Fruit fly (Drosophila melanogaster) whole organism, embryonic: ENCODE measurements around the gene CG15034.

ENCODE experiments used
- Ada2b ChIP-seq: fragments of 200-800 bp; sonication (Bioruptor generic); IDR thresholded peaks from 2 replicates; pipeline ENCODE4 v1.3.6; 2022; ENCODE audit warnings: missing biosample characterization, missing genetic modification characterization
- Adf1 ChIP-seq: fragments of 200-800 bp; sonication (Bioruptor generic); IDR thresholded peaks from 2 replicates; pipeline ENCODE4 v1.3.6; 2022; ENCODE audit warnings: missing biosample characterization, missing genetic modification characterization
- CG10147 ChIP-seq: fragments of 200-800 bp; sonication (Bioruptor generic); optimal IDR thresholded peaks from 2 replicates; lab custom pipeline; 2019; ENCODE audit warnings: missing biosample characterization, mild to moderate bottlenecking, missing genetic modification characterization, moderate library complexity
- CG10565 ChIP-seq: fragments of 200-800 bp; sonication (Bioruptor generic); optimal IDR thresholded peaks from 3 replicates; lab custom pipeline; 2016; ENCODE audit warnings: missing biosample characterization, mild to moderate bottlenecking, missing genetic modification characterization
- CG12942 ChIP-seq: fragments of 200-800 bp; sonication (Bioruptor generic); optimal IDR thresholded peaks from 3 replicates; lab custom pipeline; 2016; ENCODE audit warnings: missing biosample characterization, missing genetic modification characterization
- CG15011 ChIP-seq: fragments of 200-800 bp; sonication (Bioruptor generic); optimal IDR thresholded peaks from 3 replicates; lab custom pipeline; 2018; ENCODE audit warnings: missing biosample characterization, mild to moderate bottlenecking, missing genetic modification characterization
- CG16813 ChIP-seq: fragments of 200-800 bp; sonication (Bioruptor generic); IDR thresholded peaks from 3 replicates; pipeline ENCODE4 v1.3.6; 2022; ENCODE audit warnings: missing biosample characterization, missing genetic modification characterization; ENCODE audit not compliant: partially characterized antibody
- CG2875 ChIP-seq: fragments of 200-800 bp; sonication (Bioruptor generic); optimal IDR thresholded peaks from 2 replicates; lab custom pipeline; 2017; ENCODE audit warnings: missing biosample characterization, mild to moderate bottlenecking, missing genetic modification characterization, missing genetic modification reagents
- CG33213 ChIP-seq: fragments of 200-800 bp; sonication (Bioruptor generic); optimal IDR thresholded peaks from 3 replicates; lab custom pipeline; 2016; ENCODE audit warnings: missing biosample characterization, missing genetic modification characterization
- CG5245 ChIP-seq: fragments of 200-800 bp; sonication (Bioruptor generic); optimal IDR thresholded peaks from 3 replicates; lab custom pipeline; 2016; ENCODE audit warnings: missing biosample characterization, missing genetic modification characterization
- CG6813 ChIP-seq: fragments of 200-800 bp; sonication (Bioruptor generic); optimal IDR thresholded peaks from 2 replicates; lab custom pipeline; 2017; ENCODE audit warnings: missing biosample characterization, missing genetic modification characterization, mild to moderate bottlenecking, moderate library complexity, missing genetic modification reagents
- CG8765 ChIP-seq: fragments of 200-800 bp; sonication (Bioruptor generic); IDR thresholded peaks from 2 replicates; pipeline ENCODE4 v1.3.6; 2022; ENCODE audit warnings: missing biosample characterization, missing genetic modification characterization
- CG8944 ChIP-seq: fragments of 200-800 bp; sonication (Bioruptor generic); optimal IDR thresholded peaks from 3 replicates; lab custom pipeline; 2016; ENCODE audit warnings: missing biosample characterization, missing genetic modification characterization
- Deaf1 ChIP-seq: fragments of 200-800 bp; optimal IDR thresholded peaks from 3 replicates; lab custom pipeline; 2019; ENCODE audit warnings: missing biosample characterization, mild to moderate bottlenecking, missing genetic modification characterization, moderate library complexity
- Dip2 ChIP-seq: fragments of 200-800 bp; sonication (Bioruptor generic); IDR thresholded peaks from 2 replicates; pipeline ENCODE4 v1.3.6; 2022; ENCODE audit warnings: missing biosample characterization, missing genetic modification characterization
- Gug ChIP-seq: fragments of 200-800 bp; sonication (Bioruptor generic); IDR thresholded peaks from 4 replicates; pipeline ENCODE4 v1.3.6; 2022; ENCODE audit warnings: missing biosample characterization, missing genetic modification characterization
- HLH3B ChIP-seq: fragments of 200-800 bp; sonication (Bioruptor generic); IDR thresholded peaks from 2 replicates; pipeline ENCODE4 v1.3.6; 2022; ENCODE audit warnings: missing biosample characterization, missing genetic modification characterization
- HLH4C ChIP-seq: fragments of 200-800 bp; sonication (Bioruptor generic); IDR thresholded peaks from 3 replicates; pipeline ENCODE4 v1.3.6; 2022; ENCODE audit warnings: missing biosample characterization, missing genetic modification characterization; ENCODE audit not compliant: partially characterized antibody
- Lim3 ChIP-seq: fragments of 200-800 bp; sonication (Bioruptor generic); IDR thresholded peaks from 2 replicates; pipeline ENCODE4 v1.3.6; 2022; ENCODE audit warnings: missing biosample characterization, missing genetic modification characterization
- Sin3A ChIP-seq: fragments of >200 bp; optimal IDR thresholded peaks from 2 replicates; lab custom pipeline; 2018
- Sry-β ChIP-seq: fragments of 200-800 bp; sonication (Bioruptor generic); optimal IDR thresholded peaks from 2 replicates; lab custom pipeline; 2018; ENCODE audit warnings: missing biosample characterization, mild to moderate bottlenecking, missing genetic modification characterization, moderate library complexity
- Taf1 ChIP-seq: fragments of 200-800 bp; sonication (Bioruptor generic); IDR thresholded peaks from 2 replicates; pipeline ENCODE4 v1.3.6; 2022; ENCODE audit warnings: missing biosample characterization, missing genetic modification characterization
- Trl ChIP-seq, 3 experiments: fragments of >200 bp in 2 of 3; fragments of 200-800 bp in 1 of 3; sonication (Bioruptor generic) in 1 of 3; optimal IDR thresholded peaks; 2 replicates in 1 of 3; 3 replicates in 2 of 3; lab custom pipeline; 2016 to 2017; ENCODE audit warnings: missing biosample characterization in 1 of 3, missing genetic modification characterization in 1 of 3
- Vsx1 ChIP-seq: fragments of 200-800 bp; sonication (Bioruptor generic); optimal IDR thresholded peaks from 2 replicates; lab custom pipeline; 2017; ENCODE audit warnings: missing biosample characterization, mild to moderate bottlenecking, missing genetic modification characterization, missing genetic modification reagents
- Xrp1 ChIP-seq: fragments of 200-800 bp; sonication (Bioruptor generic); IDR thresholded peaks from 2 replicates; pipeline ENCODE4 v1.3.6; 2022; ENCODE audit warnings: missing biosample characterization, missing genetic modification characterization
- abd-A ChIP-seq: fragments of 200-800 bp; sonication (Bioruptor generic); optimal IDR thresholded peaks from 3 replicates; lab custom pipeline; 2019; ENCODE audit warnings: missing biosample characterization, mild to moderate bottlenecking, missing genetic modification characterization, moderate library complexity
- ac ChIP-seq: fragments of 200-800 bp; sonication (Bioruptor generic); optimal IDR thresholded peaks from 3 replicates; lab custom pipeline; 2017; ENCODE audit warnings: missing biosample characterization, mild to moderate bottlenecking, missing genetic modification characterization
- btn ChIP-seq: fragments of 200-800 bp; sonication (Bioruptor generic); optimal IDR thresholded peaks from 2 replicates; lab custom pipeline; 2016; ENCODE audit warnings: missing biosample characterization, missing genetic modification characterization
- cas ChIP-seq: fragments of 200-800 bp; sonication (Bioruptor generic); IDR thresholded peaks from 2 replicates; pipeline ENCODE4 v1.3.6; 2022; ENCODE audit warnings: missing biosample characterization, missing genetic modification characterization
- cg ChIP-seq: fragments of 200-800 bp; sonication (Bioruptor generic); optimal IDR thresholded peaks from 3 replicates; lab custom pipeline; 2019; ENCODE audit warnings: missing biosample characterization, mild to moderate bottlenecking, missing genetic modification characterization, moderate library complexity
- chinmo ChIP-seq: fragments of 200-800 bp; sonication (Bioruptor generic); IDR thresholded peaks from 4 replicates; pipeline ENCODE4 v1.3.6; 2022; ENCODE audit warnings: missing biosample characterization, missing genetic modification characterization; ENCODE audit not compliant: partially characterized antibody
- chm ChIP-seq: fragments of 200-800 bp; sonication (Bioruptor generic); IDR thresholded peaks from 2 replicates; pipeline ENCODE4 v1.3.6; 2022; ENCODE audit warnings: missing biosample characterization, missing genetic modification characterization
- ci ChIP-seq: fragments of 200-800 bp; sonication (Bioruptor generic); IDR thresholded peaks from 3 replicates; pipeline ENCODE4 v1.3.6; 2022; ENCODE audit warnings: missing biosample characterization, missing genetic modification characterization
- corto ChIP-seq: fragments of 200-800 bp; sonication (Bioruptor generic); optimal IDR thresholded peaks from 2 replicates; lab custom pipeline; 2016; ENCODE audit warnings: missing biosample characterization, mild to moderate bottlenecking, missing genetic modification characterization, moderate library complexity
- crol ChIP-seq: fragments of 200-800 bp; sonication (Bioruptor generic); IDR thresholded peaks from 2 replicates; pipeline ENCODE4 v1.3.6; 2022; ENCODE audit warnings: missing biosample characterization, missing genetic modification characterization
- ems ChIP-seq: fragments of 200-800 bp; sonication (Bioruptor generic); optimal IDR thresholded peaks from 3 replicates; lab custom pipeline; 2016; ENCODE audit warnings: missing biosample characterization, missing genetic modification characterization
- ewg ChIP-seq: fragments of 200-800 bp; sonication (Bioruptor generic); optimal IDR thresholded peaks from 3 replicates; lab custom pipeline; 2017; ENCODE audit warnings: mild to moderate bottlenecking, missing biosample characterization, missing genetic modification reagents, missing genetic modification characterization
- kay ChIP-seq: fragments of 200-800 bp; sonication (Bioruptor generic); optimal IDR thresholded peaks from 2 replicates; lab custom pipeline; 2016; ENCODE audit warnings: missing biosample characterization, missing genetic modification characterization
- klu ChIP-seq: fragments of 200-800 bp; sonication (Bioruptor generic); IDR thresholded peaks from 2 replicates; pipeline ENCODE4 v1.3.6; 2022; ENCODE audit warnings: missing biosample characterization, missing genetic modification characterization
- kni ChIP-seq: fragments of 200-800 bp; sonication (Bioruptor generic); optimal IDR thresholded peaks from 3 replicates; lab custom pipeline; 2017; ENCODE audit warnings: mild to moderate bottlenecking, missing biosample characterization, missing genetic modification reagents, missing genetic modification characterization
- oc ChIP-seq: fragments of 200-800 bp; sonication (Bioruptor generic); optimal IDR thresholded peaks from 2 replicates; lab custom pipeline; 2018; ENCODE audit warnings: missing biosample characterization, mild to moderate bottlenecking, missing genetic modification characterization, moderate library complexity
- otp ChIP-seq: fragments of 200-800 bp; sonication (Bioruptor generic); IDR thresholded peaks from 3 replicates; pipeline ENCODE4, ENCODE4 v1.3.6; 2022; ENCODE audit warnings: missing biosample characterization, missing genetic modification characterization
- pfk ChIP-seq: fragments of 200-800 bp; sonication (Bioruptor generic); optimal IDR thresholded peaks from 2 replicates; lab custom pipeline; 2018; ENCODE audit warnings: missing biosample characterization, mild to moderate bottlenecking, missing genetic modification characterization, moderate library complexity
- pnt ChIP-seq: fragments of 200-800 bp; sonication (Bioruptor generic); optimal IDR thresholded peaks from 3 replicates; lab custom pipeline; 2016; ENCODE audit warnings: missing biosample characterization, missing genetic modification characterization
- sd ChIP-seq: fragments of 200-800 bp; sonication (Bioruptor generic); optimal IDR thresholded peaks from 3 replicates; lab custom pipeline; 2018; ENCODE audit warnings: missing biosample characterization, mild to moderate bottlenecking, missing genetic modification characterization, moderate library complexity
- sug ChIP-seq: fragments of 200-800 bp; optimal IDR thresholded peaks from 2 replicates; lab custom pipeline; 2019; ENCODE audit warnings: missing biosample characterization, mild to moderate bottlenecking, missing genetic modification characterization, moderate library complexity
- ttk ChIP-seq: fragments of 200-800 bp; sonication (Bioruptor generic); IDR thresholded peaks from 2 replicates; pipeline ENCODE4 v2.1.2; 2022; ENCODE audit warnings: missing biosample characterization, missing genetic modification characterization
- unc-4 ChIP-seq: fragments of 200-800 bp; sonication (Bioruptor generic); IDR thresholded peaks from 2 replicates; pipeline ENCODE4 v1.3.6; 2022; ENCODE audit warnings: missing biosample characterization, missing genetic modification characterization; ENCODE audit not compliant: partially characterized antibody
- zen2 ChIP-seq: fragments of 200-800 bp; sonication (Bioruptor generic); IDR thresholded peaks from 3 replicates; pipeline ENCODE4 v1.3.6; 2022; ENCODE audit warnings: missing biosample characterization, missing genetic modification characterization; ENCODE audit not compliant: partially characterized antibody
- zfh2 ChIP-seq: fragments of 200-800 bp; sonication (Bioruptor generic); optimal IDR thresholded peaks from 2 replicates; lab custom pipeline; 2016; ENCODE audit warnings: missing biosample characterization, missing genetic modification characterization

Gene CG15034

dm6 chrX:7300722-7301350 lies 46.5 kb downstream of the CG15034 start (continued):
- TF ChIP-seq kni (GFP tag; lab: Kevin White, UChicago) (peak; percentile 76), CG2875 (GFP tag; lab: Kevin White, UChicago) (no peak), CG6813 (GFP tag; lab: Kevin White, UChicago) (no peak), ems (GFP tag; lab: Kevin White, UChicago) (no peak), CG33213 (GFP tag; lab: Kevin White, UChicago) (no peak), unc-4 (GFP tag; lab: Robert Waterston, UW) (no peak), CG15011 (GFP tag; lab: Kevin White, UChicago) (no peak), Lim3 (no peak), Trl (optimal IDR thresholded peaks at IDR 0.05; lab: Kevin White, UChicago) (peak; percentile 60 to 64), Trl (GFP tag; optimal IDR thresholded peaks at IDR 0.05; lab: Kevin White, UChicago) (no peak), btn (GFP tag; lab: Kevin White, UChicago) (no peak), Deaf1 (tag; lab: Kevin White, UChicago) (peak; percentile 80), Ada2b (GFP tag; lab: Robert Waterston, UW) (0 out of 2 replicates have a peak, but pooled peaks have one; percentile 13), crol (peak; percentile 100), sug (peak; percentile 73), Sry-β (no peak), Xrp1 (GFP tag; lab: Robert Waterston, UW) (no peak), pnt (GFP tag; lab: Kevin White, UChicago) (no peak), CG16813 (GFP tag; lab: Robert Waterston, UW) (no peak), CG10565 (GFP tag; lab: Kevin White, UChicago) (no peak), abd-A (peak; percentile 40), HLH3B (GFP tag; lab: Robert Waterston, UW) (peak; percentile 16; the same call in 1 of the 2 replicates), Dip2 (GFP tag; lab: Robert Waterston, UW) (no peak), ci (peak; percentile 72; the same call in 2 of the 3 replicates), Gug (GFP tag; lab: Robert Waterston, UW) (no peak), chm (GFP tag; lab: Robert Waterston, UW) (no peak), Vsx1 (GFP tag; lab: Kevin White, UChicago) (no peak), chinmo (peak; percentile 97), CG5245 (GFP tag; lab: Kevin White, UChicago) (no peak), zfh2 (GFP tag; lab: Kevin White, UChicago) (no peak), CG12942 (GFP tag; lab: Kevin White, UChicago) (no peak), HLH4C (GFP tag; lab: Robert Waterston, UW) (peak; percentile 39; the same call in 1 of the 3 replicates), Taf1 (GFP tag; lab: Robert Waterston, UW) (no peak), cg (peak; percentile 85), cas (GFP tag; lab: Robert Waterston, UW) (no peak), ac (GFP tag; lab: Kevin White, UChicago) (peak; percentile 8), ttk (GFP tag; lab: Robert Waterston, UW) (peak; percentile 25; the same call in 1 of the 2 replicates), Sin3A (lab: Kevin White, UChicago) (no peak), ewg (no peak), oc (tag; lab: Kevin White, UChicago) (no peak), corto (GFP tag; lab: Kevin White, UChicago) (peak; percentile 10), sd (tag; lab: Kevin White, UChicago) (peak; percentile 64), CG8944 (no peak), CG8765 (GFP tag; lab: Robert Waterston, UW) (peak; percentile 45; the same call in 1 of the 2 replicates), Adf1 (GFP tag; lab: Robert Waterston, UW) (peak; percentile 84), klu (GFP tag; lab: Robert Waterston, UW) (no peak), kay (GFP tag; lab: Kevin White, UChicago) (peak; percentile 49), zen2 (GFP tag; lab: Robert Waterston, UW) (no peak), CG10147 (no peak), pfk (no peak), otp (GFP tag; lab: Robert Waterston, UW) (0 out of 3 replicates have a peak, but pooled peaks have one; percentile 19)
